Worm (Caenorhabditis elegans) whole organism, L4 larva: Measurements from ENCODE around the gene snr-4.
A peak's percentile ranks its signal among the peaks of the same experiment; 100 is the strongest.

ENCODE experiments used
- F10B5.3 ChIP-seq: sonication (generic microtip); optimal IDR thresholded peaks from 2 replicates; lab custom pipeline; 2016; ENCODE audit warnings: mild to moderate bottlenecking, missing genetic modification characterization, missing compliant biosample characterization
- F37D6.2 ChIP-seq: sonication (generic microtip); optimal IDR thresholded peaks from 2 replicates; lab custom pipeline; 2016; ENCODE audit warnings: mild to moderate bottlenecking, missing genetic modification characterization, missing compliant biosample characterization
- F44E2.7 ChIP-seq: fragments of 200-800 bp; sonication (Bioruptor generic); IDR thresholded peaks from 2 replicates; pipeline ENCODE4 v2.1.2; 2022; ENCODE audit warnings: missing genetic modification characterization, missing compliant biosample characterization
- F49E8.2 ChIP-seq: sonication (generic microtip); optimal IDR thresholded peaks from 2 replicates; lab custom pipeline; 2016; ENCODE audit warnings: missing compliant biosample characterization, mild to moderate bottlenecking, missing genetic modification characterization, borderline replicate concordance
- R02D3.7 ChIP-seq: fragments of 150-350 bp; sonication (generic microtip); optimal IDR thresholded peaks from 3 replicates; lab custom pipeline; 2014; ENCODE audit warnings: missing biosample characterization, missing genetic modification characterization
- T20F7.1 ChIP-seq: fragments of 200-800 bp; sonication (Bioruptor generic); optimal IDR thresholded peaks from 2 replicates; lab custom pipeline; 2018; ENCODE audit warnings: mild to moderate bottlenecking, missing genetic modification characterization, missing compliant biosample characterization
- T26A8.4 ChIP-seq: fragments of 200-800 bp; sonication (Bioruptor generic); IDR thresholded peaks from 2 replicates; pipeline ENCODE4 v1.3.6; 2022; ENCODE audit warnings: missing genetic modification characterization, missing compliant biosample characterization
- Y48G9A.11 ChIP-seq: fragments of 200-800 bp; sonication (Bioruptor generic); IDR thresholded peaks from 2 replicates; pipeline ENCODE4 v1.3.6; 2022; ENCODE audit warnings: missing genetic modification reagents, missing genetic modification characterization, missing compliant biosample characterization
- ZK337.2 ChIP-seq: fragments of 200-800 bp; sonication (Bioruptor generic); IDR thresholded peaks from 2 replicates; pipeline ENCODE4 v1.3.6; 2022; ENCODE audit warnings: missing genetic modification reagents, missing genetic modification characterization, missing compliant biosample characterization
- ZK546.5 ChIP-seq, 2 experiments: sonication (generic microtip); optimal IDR thresholded peaks; 2 replicates each; lab custom pipeline; 2017; ENCODE audit warnings: missing biosample characterization in 2 of 2, missing genetic modification characterization in 2 of 2
- aha-1 ChIP-seq: fragments of 150-350 bp; peaks from one replicate; lab custom pipeline; 2014; ENCODE audit warnings: missing biosample characterization, missing genetic modification characterization
- ceh-32 ChIP-seq: sonication (generic microtip); optimal IDR thresholded peaks from 2 replicates; lab custom pipeline; 2016; ENCODE audit warnings: mild to moderate bottlenecking, missing genetic modification characterization, missing compliant biosample characterization; ENCODE audit not compliant: poor library complexity
- ceh-62 ChIP-seq: sonication (generic microtip); optimal IDR thresholded peaks from 2 replicates; lab custom pipeline; 2017; ENCODE audit warnings: missing biosample characterization, missing genetic modification characterization
- ces-1 ChIP-seq: fragments of 150-350 bp; sonication (generic microtip); optimal IDR thresholded peaks from 4 replicates; lab custom pipeline; 2014; ENCODE audit warnings: missing biosample characterization, missing genetic modification reagents, missing genetic modification characterization
- daf-16 ChIP-seq, 3 experiments: sonication (generic microtip); optimal IDR thresholded peaks; 2 replicates each; lab custom pipeline; 2016 to 2017; ENCODE audit warnings: missing genetic modification characterization in 3 of 3, missing genetic modification reagents in 3 of 3, mild to moderate bottlenecking in 2 of 3, missing compliant biosample characterization in 2 of 3, missing biosample characterization in 1 of 3, moderate library complexity in 1 of 3
- daf-8 ChIP-seq: fragments of 200-800 bp; sonication (Bioruptor generic); IDR thresholded peaks from 2 replicates; pipeline ENCODE4 v1.3.6; 2022; ENCODE audit warnings: missing genetic modification characterization, missing compliant biosample characterization
- dmd-8 ChIP-seq: fragments of 200-800 bp; sonication (Bioruptor generic); IDR thresholded peaks from 2 replicates; pipeline ENCODE4 v1.3.6; 2022; ENCODE audit warnings: missing genetic modification characterization, missing compliant biosample characterization
- dmd-9 ChIP-seq: fragments of 200-800 bp; sonication (Bioruptor generic); IDR thresholded peaks from 2 replicates; pipeline ENCODE4 v1.3.6; 2022; ENCODE audit warnings: missing genetic modification reagents, missing genetic modification characterization, missing compliant biosample characterization
- dpl-1 ChIP-seq: fragments of 150-350 bp; optimal IDR thresholded peaks from 2 replicates; lab custom pipeline; 2014; ENCODE audit warnings: missing biosample characterization, missing genetic modification reagents, missing genetic modification characterization
- egl-43 ChIP-seq: fragments of 200-800 bp; sonication (Bioruptor generic); IDR thresholded peaks from 2 replicates; pipeline ENCODE4 v1.3.6; 2022; ENCODE audit warnings: missing genetic modification reagents, missing genetic modification characterization, missing compliant biosample characterization
- hif-1 ChIP-seq, 2 experiments: sonication (generic microtip); optimal IDR thresholded peaks; 2 replicates each; lab custom pipeline; 2016 to 2017; ENCODE audit warnings: missing compliant biosample characterization in 2 of 2, missing genetic modification characterization in 2 of 2, missing genetic modification reagents in 2 of 2, missing genotype in 2 of 2, mild to moderate bottlenecking in 1 of 2
- hlh-30 ChIP-seq: sonication (generic microtip); optimal IDR thresholded peaks from 2 replicates; lab custom pipeline; 2017; ENCODE audit warnings: antibody characterized with exemption, mild to moderate bottlenecking, missing genetic modification characterization, missing compliant biosample characterization; ENCODE audit not compliant: insufficient read depth
- jun-1 ChIP-seq: fragments of 150-350 bp; optimal IDR thresholded peaks from 2 replicates; lab custom pipeline; 2014; ENCODE audit warnings: missing biosample characterization, missing genetic modification reagents, missing genetic modification characterization
- lin-1 ChIP-seq: fragments of 200-800 bp; sonication (Bioruptor generic); IDR thresholded peaks from 2 replicates; pipeline ENCODE4 v1.3.6; 2022; ENCODE audit warnings: missing genetic modification reagents, missing genetic modification characterization, missing compliant biosample characterization
- lin-15B ChIP-seq: fragments of 150-350 bp; sonication (generic microtip); optimal IDR thresholded peaks from 3 replicates; lab custom pipeline; 2014; ENCODE audit warnings: missing biosample characterization, missing genetic modification characterization
- lin-38 ChIP-seq: fragments of 200-800 bp; sonication (Bioruptor generic); IDR thresholded peaks from 2 replicates; pipeline ENCODE4 v1.3.6; 2022; ENCODE audit warnings: missing genetic modification reagents, missing genetic modification characterization, missing compliant biosample characterization
- lin-39 ChIP-seq: fragments of 150-350 bp; optimal IDR thresholded peaks from 2 replicates; lab custom pipeline; 2014; ENCODE audit warnings: missing biosample characterization, missing genetic modification reagents, missing genetic modification characterization
- lir-3 ChIP-seq: sonication (generic microtip); optimal IDR thresholded peaks from 2 replicates; lab custom pipeline; 2016; ENCODE audit warnings: mild to moderate bottlenecking, missing genetic modification characterization, missing compliant biosample characterization
- madf-5 ChIP-seq, 2 experiments: fragments of 200-800 bp; sonication (Bioruptor generic); IDR thresholded peaks; 2 replicates each; pipeline ENCODE4 v1.3.6; 2022; ENCODE audit warnings: missing compliant biosample characterization in 2 of 2, missing genetic modification characterization in 2 of 2
- mdl-1 ChIP-seq, 2 experiments: fragments of 150-350 bp in 1 of 2; sonication (generic microtip) in 1 of 2; optimal IDR thresholded peaks; 2 replicates each; lab custom pipeline; 2014 to 2017; ENCODE audit warnings: missing biosample characterization in 2 of 2, missing genetic modification characterization in 2 of 2
- mes-2 ChIP-seq: sonication (generic microtip); optimal IDR thresholded peaks from 2 replicates; lab custom pipeline; 2016; ENCODE audit warnings: missing genotype, mild to moderate bottlenecking, missing genetic modification characterization, missing compliant biosample characterization; ENCODE audit not compliant: poor library complexity, severe bottlenecking
- mxl-2 ChIP-seq: fragments of 200-800 bp; sonication (Bioruptor generic); conservative IDR thresholded peaks from 2 replicates; pipeline ENCODE4 v1.3.6; 2022; ENCODE audit warnings: missing genetic modification reagents, missing genetic modification characterization, missing compliant biosample characterization
- nhr-10 ChIP-seq: fragments of 150-350 bp; optimal IDR thresholded peaks from 2 replicates; lab custom pipeline; 2014; ENCODE audit warnings: missing biosample characterization, missing genetic modification characterization
- nhr-11 ChIP-seq: fragments of 150-350 bp; optimal IDR thresholded peaks from 2 replicates; lab custom pipeline; 2014; ENCODE audit warnings: missing biosample characterization, missing genetic modification characterization
- nhr-237 ChIP-seq: sonication (generic microtip); optimal IDR thresholded peaks from 2 replicates; lab custom pipeline; 2017; ENCODE audit warnings: missing biosample characterization, missing genetic modification characterization
- nhr-28 ChIP-seq: fragments of 150-350 bp; optimal IDR thresholded peaks from 2 replicates; lab custom pipeline; 2014; ENCODE audit warnings: missing biosample characterization, missing genetic modification characterization
- nhr-41 ChIP-seq: fragments of 200-800 bp; sonication (Bioruptor generic); IDR thresholded peaks from 2 replicates; pipeline ENCODE4 v1.3.6; 2022; ENCODE audit warnings: missing genetic modification reagents, missing genetic modification characterization, missing compliant biosample characterization
- nhr-48 ChIP-seq: sonication (generic microtip); optimal IDR thresholded peaks from 2 replicates; lab custom pipeline; 2016; ENCODE audit warnings: mild to moderate bottlenecking, missing genetic modification characterization, missing compliant biosample characterization
- nhr-76 ChIP-seq: fragments of 150-350 bp; optimal IDR thresholded peaks from 2 replicates; lab custom pipeline; 2014; ENCODE audit warnings: missing biosample characterization, missing genetic modification characterization
- php-3 ChIP-seq: fragments of 200-800 bp; sonication (Bioruptor generic); IDR thresholded peaks from 2 replicates; pipeline ENCODE4 v1.3.6; 2022; ENCODE audit warnings: missing genetic modification reagents, missing genetic modification characterization, missing compliant biosample characterization
- rbr-2 ChIP-seq: sonication (generic microtip); optimal IDR thresholded peaks from 2 replicates; lab custom pipeline; 2016; ENCODE audit warnings: missing genotype, missing genetic modification characterization, missing compliant biosample characterization
- saeg-2 ChIP-seq: fragments of 200-800 bp; sonication (Bioruptor generic); IDR thresholded peaks from 2 replicates; pipeline ENCODE4 v1.3.6; 2022; ENCODE audit warnings: missing genetic modification reagents, missing genetic modification characterization, missing compliant biosample characterization
- sdz-12 ChIP-seq: fragments of 200-800 bp; sonication (Bioruptor generic); optimal IDR thresholded peaks from 2 replicates; lab custom pipeline; 2018; ENCODE audit warnings: mild to moderate bottlenecking, missing genetic modification characterization, missing compliant biosample characterization
- skn-1 ChIP-seq: fragments of 150-350 bp; optimal IDR thresholded peaks from 2 replicates; lab custom pipeline; 2014; ENCODE audit warnings: missing biosample characterization, missing genetic modification characterization
- snpc-4 ChIP-seq: fragments of 150-350 bp; optimal IDR thresholded peaks from 2 replicates; lab custom pipeline; 2014; ENCODE audit warnings: missing biosample characterization, missing genetic modification characterization
- tra-1 ChIP-seq: fragments of 200-800 bp; sonication (Bioruptor generic); IDR thresholded peaks from 2 replicates; pipeline ENCODE4 v1.3.6; 2022; ENCODE audit warnings: missing genetic modification reagents, missing genetic modification characterization, missing compliant biosample characterization
- unc-39 ChIP-seq: sonication (generic microtip); optimal IDR thresholded peaks from 2 replicates; lab custom pipeline; 2017; ENCODE audit warnings: missing biosample characterization, missing genetic modification characterization
- vab-7 ChIP-seq: fragments of 200-800 bp; sonication (Bioruptor generic); IDR thresholded peaks from 2 replicates; pipeline ENCODE4 v1.3.6; 2022; ENCODE audit warnings: missing genetic modification reagents, missing genetic modification characterization, missing compliant biosample characterization
- zag-1 ChIP-seq: fragments of 150-350 bp; optimal IDR thresholded peaks from 2 replicates; lab custom pipeline; 2014; ENCODE audit warnings: missing biosample characterization, missing genetic modification characterization
- zfp-3 ChIP-seq: fragments of 200-800 bp; sonication (Bioruptor generic); conservative IDR thresholded peaks from 2 replicates; pipeline ENCODE4 v1.3.6; 2022; ENCODE audit warnings: missing genetic modification reagents, missing genetic modification characterization, missing compliant biosample characterization
- zip-11 ChIP-seq: fragments of 200-800 bp; sonication (Bioruptor generic); IDR thresholded peaks from 2 replicates; pipeline ENCODE4 v1.3.6; 2022; ENCODE audit warnings: missing genetic modification characterization, missing compliant biosample characterization
- zip-2 ChIP-seq: fragments of 150-350 bp; optimal IDR thresholded peaks from 2 replicates; lab custom pipeline; 2014; ENCODE audit warnings: missing biosample characterization, missing genetic modification characterization

snr-4 gene

ce11 chrV:12004501-12004940 lies 25.0 kb upstream of the snr-4 start (continued):
- no peak for TF ChIP-seq lin-39 (tag; lab: Kevin White, UChicago)
- TF ChIP-seq R02D3.7 (tag; lab: Kevin White, UChicago), result peak; percentile 32
- no peak for TF ChIP-seq ces-1 (GFP tag; lab: Kevin White, UChicago)
- TF ChIP-seq egl-43 (GFP tag; lab: Robert Waterston, UW), result no peak
- no peak for TF ChIP-seq skn-1 (tag; lab: Kevin White, UChicago)
- no peak for TF ChIP-seq nhr-11 (tag; lab: Kevin White, UChicago)
- TF ChIP-seq lin-38 (GFP tag; lab: Robert Waterston, UW), result peak; percentile 58
- TF ChIP-seq rbr-2 (tag; lab: Kevin White, UChicago), result no peak
- no peak for TF ChIP-seq zag-1 (tag; lab: Kevin White, UChicago)
- no peak for TF ChIP-seq mxl-2 (GFP tag; lab: Robert Waterston, UW)
- no peak for TF ChIP-seq ZK337.2
- no peak for TF ChIP-seq zip-2 (tag; lab: Kevin White, UChicago)
- no peak for TF ChIP-seq nhr-76 (tag; lab: Kevin White, UChicago)
- TF ChIP-seq nhr-41 (GFP tag; lab: Robert Waterston, UW), result no peak
- no peak for TF ChIP-seq jun-1 (tag; lab: Kevin White, UChicago)
- no peak for TF ChIP-seq F10B5.3 (tag; lab: Kevin White, UChicago)
- no peak for TF ChIP-seq F37D6.2 (tag; lab: Kevin White, UChicago)
- TF ChIP-seq lir-3 (tag; lab: Kevin White, UChicago), result no peak
- peak; percentile 74 for TF ChIP-seq T20F7.1 (GFP tag; lab: Kevin White, UChicago)
- no peak for TF ChIP-seq nhr-10 (tag; lab: Kevin White, UChicago)
- TF ChIP-seq vab-7 (GFP tag; lab: Robert Waterston, UW), result no peak; the same call in 1 of the 2 replicates
- no peak for TF ChIP-seq hif-1 (tag; optimal IDR thresholded peaks at IDR 0.05; lab: Kevin White, UChicago)
- no peak for TF ChIP-seq mes-2 (tag; lab: Kevin White, UChicago)
- no peak for TF ChIP-seq F44E2.7
- no peak for TF ChIP-seq nhr-48 (tag; lab: Kevin White, UChicago)
- TF ChIP-seq snpc-4 (tag; lab: Kevin White, UChicago), result no peak
- TF ChIP-seq nhr-28 (tag; lab: Kevin White, UChicago), result no peak
- no peak for TF ChIP-seq dpl-1 (GFP tag; lab: Kevin White, UChicago)
- no peak for TF ChIP-seq nhr-237 (tag; lab: Kevin White, UChicago)
- 0 out of 2 replicates have a peak, but pooled peaks have one; percentile 17 for TF ChIP-seq php-3
- no peak for TF ChIP-seq lin-1 (GFP tag; lab: Robert Waterston, UW)
- no peak for TF ChIP-seq lin-15B (tag; lab: Kevin White, UChicago)
- peak; percentile 32 for TF ChIP-seq aha-1 (tag; lab: Kevin White, UChicago)
- TF ChIP-seq ceh-62, result no peak
- TF ChIP-seq mdl-1 (tag; optimal IDR thresholded peaks at IDR 0.05; lab: Kevin White, UChicago), result peak in 1 of 2 experiments; percentile 7
- no peak for TF ChIP-seq F49E8.2
- no peak for TF ChIP-seq dmd-8 (GFP tag; lab: Robert Waterston, UW)
- no peak for TF ChIP-seq hlh-30 (tag; lab: Kevin White, UChicago)
- TF ChIP-seq sdz-12, result no peak
- TF ChIP-seq unc-39 (tag; lab: Kevin White, UChicago), result no peak
- TF ChIP-seq ceh-32 (tag; lab: Kevin White, UChicago), result no peak
- no peak for TF ChIP-seq daf-8 (GFP tag; lab: Robert Waterston, UW)
- no peak for TF ChIP-seq saeg-2 (GFP tag; lab: Robert Waterston, UW)
- TF ChIP-seq madf-5 (GFP tag; IDR thresholded peaks at IDR 0.05; lab: Robert Waterston, UW), result no peak
- TF ChIP-seq daf-16 (GFP tag; optimal IDR thresholded peaks at IDR 0.05; lab: Kevin White, UChicago), result no peak
- peak; percentile 53 for TF ChIP-seq daf-16 (tag; optimal IDR thresholded peaks at IDR 0.05; lab: Kevin White, UChicago)
- peak; percentile 99 for TF ChIP-seq zfp-3 (GFP tag; lab: Robert Waterston, UW)
- no peak for TF ChIP-seq ZK546.5 (tag; optimal IDR thresholded peaks at IDR 0.05; lab: Kevin White, UChicago)
- TF ChIP-seq zip-11 (GFP tag; lab: Robert Waterston, UW), result no peak
- TF ChIP-seq T26A8.4 (GFP tag; lab: Robert Waterston, UW), result peak; percentile 69; the same call in 1 of the 2 replicates
- TF ChIP-seq dmd-9, result no peak
- no peak for TF ChIP-seq Y48G9A.11
- 0 out of 2 replicates have a peak, but pooled peaks have one; percentile 59 for TF ChIP-seq tra-1 (GFP tag; lab: Robert Waterston, UW)
